Worm (Caenorhabditis elegans) whole organism, L1 larva: ENCODE data around the gene ndx-6.

Source experiments
- aha-1 ChIP-seq: fragments of 150-350 bp; optimal IDR thresholded peaks from 2 replicates; lab custom pipeline; 2014; ENCODE audit warnings: missing biosample characterization, missing genetic modification characterization
- blmp-1 ChIP-seq: fragments of 150-350 bp; optimal IDR thresholded peaks from 2 replicates; lab custom pipeline; 2014; ENCODE audit warnings: missing biosample characterization, missing genetic modification characterization
- efl-1 ChIP-seq, 4 experiments: fragments of 150-350 bp; optimal IDR thresholded peaks in 3 of 4; peaks in 1 of 4; 1 replicate in 1 of 4; 2 replicates in 3 of 4; lab custom pipeline; 2014; ENCODE audit warnings: missing biosample characterization in 2 of 4, missing genetic modification characterization in 2 of 4, missing genetic modification reagents in 2 of 4
- lin-39 ChIP-seq: fragments of 150-350 bp; optimal IDR thresholded peaks from 2 replicates; lab custom pipeline; 2014; ENCODE audit warnings: missing biosample characterization, missing genetic modification reagents, missing genetic modification characterization
- lsy-2 ChIP-seq, 2 experiments: fragments of 150-350 bp; optimal IDR thresholded peaks; 2 replicates each; lab custom pipeline; 2014; ENCODE audit warnings: missing biosample characterization in 2 of 2, missing genetic modification characterization in 2 of 2
- mep-1 ChIP-seq: fragments of 150-350 bp; optimal IDR thresholded peaks from 2 replicates; lab custom pipeline; 2014; ENCODE audit warnings: missing biosample characterization, missing genetic modification characterization
- nhr-47 ChIP-seq: sonication (generic microtip); optimal IDR thresholded peaks from 2 replicates; lab custom pipeline; 2016; ENCODE audit warnings: mild to moderate bottlenecking, missing genetic modification characterization, moderate library complexity, missing compliant biosample characterization
- nhr-76 ChIP-seq: sonication (generic microtip); optimal IDR thresholded peaks from 2 replicates; lab custom pipeline; 2017; ENCODE audit warnings: missing biosample characterization, missing genetic modification characterization
- pag-3 ChIP-seq: sonication (generic microtip); optimal IDR thresholded peaks from 2 replicates; lab custom pipeline; 2017; ENCODE audit warnings: missing genetic modification characterization, mild to moderate bottlenecking, missing compliant biosample characterization, antibody characterized with exemption, borderline replicate concordance; ENCODE audit not compliant: insufficient read depth
- skn-1 ChIP-seq: fragments of 150-350 bp; optimal IDR thresholded peaks from 2 replicates; lab custom pipeline; 2014; ENCODE audit warnings: missing biosample characterization, missing genetic modification characterization
- snu-23 ChIP-seq: sonication (generic microtip); optimal IDR thresholded peaks from 2 replicates; lab custom pipeline; 2016; ENCODE audit warnings: missing genetic modification characterization, missing compliant biosample characterization
- sox-4 ChIP-seq: sonication (generic microtip); optimal IDR thresholded peaks from 2 replicates; lab custom pipeline; 2016; ENCODE audit warnings: missing genetic modification characterization, missing compliant biosample characterization
- tbx-2 ChIP-seq: sonication (generic microtip); optimal IDR thresholded peaks from 2 replicates; lab custom pipeline; 2016; ENCODE audit warnings: missing genetic modification characterization, missing compliant biosample characterization

DNA sequence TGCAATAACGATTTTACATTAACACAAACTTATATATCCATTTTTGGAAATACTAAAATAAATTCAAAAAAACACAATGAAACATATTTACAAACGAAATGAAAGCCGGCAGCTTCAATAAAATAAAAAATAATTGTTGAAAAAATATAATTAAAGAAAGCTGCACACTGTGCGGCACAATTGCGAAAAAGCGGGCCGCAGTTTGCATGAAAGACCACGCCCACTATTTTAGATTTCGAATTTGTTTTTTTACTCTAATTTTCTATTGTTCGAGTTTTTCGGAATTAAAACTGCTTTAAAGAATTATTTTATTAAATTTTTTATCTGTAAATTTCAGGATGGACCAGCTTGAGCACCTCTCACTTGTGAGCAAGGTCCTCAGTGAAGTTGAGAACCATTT is 9.5 kb upstream of the ndx-6 start, which contains the start of gene mog-5:
- no peak for TF ChIP-seq aha-1 (tag; lab: Kevin White, UChicago)
- TF ChIP-seq sox-4 (tag; lab: Kevin White, UChicago): no peak
- peak; percentile 14 to 41 for TF ChIP-seq efl-1 (optimal IDR thresholded peaks at IDR 0.05; lab: Kevin White, UChicago)
- peak; percentile 36 to 93 for TF ChIP-seq efl-1 (GFP tag; optimal IDR thresholded peaks at IDR 0.05 in 1 of 2; lab: Kevin White, UChicago)
- TF ChIP-seq mep-1 (tag; lab: Kevin White, UChicago): no peak
- peak; percentile 4 for TF ChIP-seq nhr-47 (tag; lab: Kevin White, UChicago)
- TF ChIP-seq skn-1 (tag; lab: Kevin White, UChicago): peak; percentile 11
- no peak for TF ChIP-seq nhr-76 (tag; lab: Kevin White, UChicago)
- TF ChIP-seq tbx-2 (tag; lab: Kevin White, UChicago): peak; percentile 28
- TF ChIP-seq pag-3 (tag; lab: Kevin White, UChicago): no peak
- peak; percentile 24 for TF ChIP-seq blmp-1
- TF ChIP-seq lsy-2 (tag; optimal IDR thresholded peaks at IDR 0.05; lab: Kevin White, UChicago): peak; percentile 46 to 47
- TF ChIP-seq snu-23 (GFP tag; lab: Kevin White, UChicago): peak; percentile 32
- TF ChIP-seq lin-39 (tag; lab: Kevin White, UChicago): no peak
